Worm (Caenorhabditis elegans): Measurements from ENCODE around the gene K07H8.12.
A peak's percentile ranks its signal among the peaks of the same experiment; 100 is the strongest.

K07H8.12 gene

DNA sequence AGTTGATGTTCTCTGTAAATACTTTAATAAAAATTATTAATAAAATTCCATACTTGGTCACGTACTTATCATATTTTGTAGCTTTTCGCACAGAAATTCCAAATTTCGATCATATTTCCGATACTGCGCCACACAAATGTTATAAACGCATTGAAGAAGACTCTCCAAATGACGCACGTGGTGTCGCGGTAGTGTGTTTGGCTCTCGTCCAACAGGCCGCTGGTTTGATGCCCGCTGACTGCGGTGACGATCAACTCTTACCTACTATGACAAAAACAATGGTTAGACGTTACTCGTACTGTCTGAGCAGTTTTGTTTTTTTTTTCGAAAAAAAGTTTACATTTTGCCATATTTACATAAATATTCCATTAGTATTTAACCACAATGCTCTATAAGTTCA is 23.7 kb downstream of the K07H8.12 start (continued):
- TF ChIP-seq ceh-2 (tag; optimal IDR thresholded peaks at IDR 0.05) (peak; percentile 90), ceh-48 (tag; optimal IDR thresholded peaks at IDR 0.05) (peak; percentile 92), ceh-45 (GFP tag; IDR thresholded peaks at IDR 0.05) (peak; percentile 86), pqm-1 (tag; optimal IDR thresholded peaks at IDR 0.05) (peak; percentile 82), ceh-6 (GFP tag; optimal IDR thresholded peaks at IDR 0.05) (peak; percentile 97), ceh-22 (tag; optimal IDR thresholded peaks at IDR 0.05) (peak; percentile 33), dve-1 (tag; optimal IDR thresholded peaks at IDR 0.05) (peak; percentile 84), eyg-1 (tag; optimal IDR thresholded peaks at IDR 0.05) (peak; percentile 90), unc-42 (tag; optimal IDR thresholded peaks at IDR 0.05) (peak; percentile 43), ztf-16 (tag; optimal IDR thresholded peaks at IDR 0.05) (peak; percentile 96), gmeb-2 (tag; optimal IDR thresholded peaks at IDR 0.05) (peak; percentile 98), ref-2 (tag; optimal IDR thresholded peaks at IDR 0.05) (peak; percentile 94), nfya-1 (tag; optimal IDR thresholded peaks at IDR 0.05) (peak; percentile 78), sdc-2 (tag; optimal IDR thresholded peaks at IDR 0.05) (peak; percentile 89), ceh-24 (tag; optimal IDR thresholded peaks at IDR 0.05) (peak; percentile 89), sox-2 (GFP tag; IDR thresholded peaks at IDR 0.05) (peak; percentile 88), pag-3 (tag; optimal IDR thresholded peaks at IDR 0.05; ENCODE audit: borderline replicate concordance) (peak; percentile 72), unc-3 (GFP tag; conservative IDR thresholded peaks at IDR 0.05) (peak; percentile 93), unc-3 (tag; optimal IDR thresholded peaks at IDR 0.05) (peak; percentile 93), fkh-10 (GFP tag; optimal IDR thresholded peaks at IDR 0.05) (peak; percentile 47), hlh-8 (tag; optimal IDR thresholded peaks at IDR 0.05) (peak; percentile 89), F13H6.1 (tag; optimal IDR thresholded peaks at IDR 0.05) (peak; percentile 88), nhr-11 (tag; optimal IDR thresholded peaks at IDR 0.05) (no peak), fax-1 (tag; optimal IDR thresholded peaks at IDR 0.05) (peak; percentile 91), sox-4 (tag; optimal IDR thresholded peaks at IDR 0.05) (peak; percentile 97), lim-6 (tag; optimal IDR thresholded peaks at IDR 0.05) (peak; percentile 9), pax-1 (tag; optimal IDR thresholded peaks at IDR 0.05) (no peak), Y22D7AL.16 (tag; optimal IDR thresholded peaks at IDR 0.05) (peak; percentile 96), tbx-7 (tag; optimal IDR thresholded peaks at IDR 0.05) (peak; percentile 60), ceh-19 (GFP tag; optimal IDR thresholded peaks at IDR 0.05) (peak; percentile 95), K02D7.2 (tag; optimal IDR thresholded peaks at IDR 0.05) (peak; percentile 84), ttx-3 (tag; optimal IDR thresholded peaks at IDR 0.05) (peak; percentile 96), ama-1 (optimal IDR thresholded peaks at IDR 0.05) (no peak), fkh-6 (tag; optimal IDR thresholded peaks at IDR 0.05) (peak; percentile 93), pros-1 (tag; optimal IDR thresholded peaks at IDR 0.05) (peak; percentile 56), npax-4 (tag; optimal IDR thresholded peaks at IDR 0.05) (peak; percentile 88), C38D4.7 (GFP tag; optimal IDR thresholded peaks at IDR 0.05) (peak; percentile 94), nhr-232 (tag; optimal IDR thresholded peaks at IDR 0.05) (peak; percentile 88), hlh-15 (tag; optimal IDR thresholded peaks at IDR 0.05) (peak; percentile 92), hlh-30 (tag; optimal IDR thresholded peaks at IDR 0.05; ENCODE audit: insufficient read depth) (peak; percentile 87), dmd-4 (tag; optimal IDR thresholded peaks at IDR 0.05; ENCODE audit: borderline replicate concordance) (peak; percentile 84), unc-55 (GFP tag; optimal IDR thresholded peaks at IDR 0.05) (no peak), lin-11 (tag; optimal IDR thresholded peaks at IDR 0.05) (peak; percentile 95), zip-5 (tag; optimal IDR thresholded peaks at IDR 0.05) (peak; percentile 88), che-1 (tag; optimal IDR thresholded peaks at IDR 0.05) (peak; percentile 95), hlh-13 (GFP tag; optimal IDR thresholded peaks at IDR 0.05) (peak; percentile 91), odd-2 (tag; optimal IDR thresholded peaks at IDR 0.05) (peak; percentile 81), ceh-34 (tag; optimal IDR thresholded peaks at IDR 0.05) (peak; percentile 95), madf-2 (tag; optimal IDR thresholded peaks at IDR 0.05) (peak; percentile 94)

Data from whole organism, late embryonic.